Fruit fly (Drosophila melanogaster): ENCODE results near the gene CG34279.

DNA sequence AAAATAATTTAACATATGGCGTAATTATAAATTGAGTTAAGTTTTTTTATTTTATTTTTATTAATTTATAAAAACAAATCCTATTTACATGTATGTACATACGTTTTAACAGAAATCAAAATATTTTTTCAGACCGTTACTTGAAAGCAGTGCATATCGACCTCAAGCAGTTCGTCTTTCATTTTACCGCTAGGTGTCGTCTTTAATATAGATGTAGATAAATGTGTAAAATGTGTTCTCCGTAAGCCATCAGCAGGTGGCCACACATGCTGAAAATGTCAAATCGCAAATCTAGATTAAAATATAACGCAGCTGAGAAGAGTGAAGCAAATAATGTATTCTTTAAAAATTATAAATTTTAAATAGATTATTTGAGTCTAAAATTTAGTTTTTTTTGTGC lies 46.3 kb upstream of the CG34279 start:
- TF ChIP-seq CG8478 (optimal IDR thresholded peaks at IDR 0.05) (no peak), psq (optimal IDR thresholded peaks at IDR 0.05) (no peak), usp (GFP tag; optimal IDR thresholded peaks at IDR 0.05) (no peak), EcR (GFP tag; optimal IDR thresholded peaks at IDR 0.05) (no peak)
